Worm (Caenorhabditis elegans) whole organism, young adult: ENCODE measurements around the gene R01H2.7.

Experiments
- C06A6.2 ChIP-seq: fragments of 200-800 bp; sonication (Bioruptor generic); conservative IDR thresholded peaks from 2 replicates; pipeline ENCODE4 v1.3.6; 2022; ENCODE audit warnings: missing genetic modification characterization, missing compliant biosample characterization
- attf-3 ChIP-seq: fragments of 200-800 bp; sonication (Bioruptor generic); conservative IDR thresholded peaks from 2 replicates; pipeline ENCODE4 v1.3.6; 2022; ENCODE audit warnings: missing genetic modification reagents, missing genetic modification characterization, missing compliant biosample characterization
- die-1 ChIP-seq: sonication (generic microtip); optimal IDR thresholded peaks from 2 replicates; lab custom pipeline; 2016; ENCODE audit warnings: missing genotype, mild to moderate bottlenecking, missing genetic modification characterization, missing compliant biosample characterization
- egl-18 ChIP-seq: fragments of 200-800 bp; sonication (Bioruptor generic); IDR thresholded peaks from 2 replicates; pipeline ENCODE4 v1.3.6; 2022; ENCODE audit warnings: missing genetic modification reagents, missing genetic modification characterization, missing compliant biosample characterization
- hmg-20 ChIP-seq: fragments of 200-800 bp; sonication (Bioruptor generic); IDR thresholded peaks from 2 replicates; pipeline ENCODE4 v1.3.6; 2022; ENCODE audit warnings: missing genetic modification reagents, missing genetic modification characterization, missing compliant biosample characterization
- nfya-1 ChIP-seq: sonication (generic microtip); optimal IDR thresholded peaks from 2 replicates; lab custom pipeline; 2017; ENCODE audit warnings: antibody characterized with exemption, missing compliant biosample characterization, missing genetic modification characterization, borderline replicate concordance; ENCODE audit not compliant: insufficient read depth
- sea-2 ChIP-seq: fragments of 200-800 bp; sonication (Bioruptor generic); IDR thresholded peaks from 2 replicates; pipeline ENCODE4 v1.3.6; 2022; ENCODE audit warnings: missing genetic modification characterization, missing compliant biosample characterization
- unc-62 ChIP-seq: fragments of 150-350 bp; optimal IDR thresholded peaks from 2 replicates; lab custom pipeline; 2014; ENCODE audit warnings: missing biosample characterization, missing genetic modification reagents, missing genetic modification characterization
- xnd-1 ChIP-seq: sonication (generic microtip); optimal IDR thresholded peaks from 2 replicates; lab custom pipeline; 2016; ENCODE audit warnings: missing genotype, missing genetic modification reagents, missing genetic modification characterization, missing compliant biosample characterization

DNA sequence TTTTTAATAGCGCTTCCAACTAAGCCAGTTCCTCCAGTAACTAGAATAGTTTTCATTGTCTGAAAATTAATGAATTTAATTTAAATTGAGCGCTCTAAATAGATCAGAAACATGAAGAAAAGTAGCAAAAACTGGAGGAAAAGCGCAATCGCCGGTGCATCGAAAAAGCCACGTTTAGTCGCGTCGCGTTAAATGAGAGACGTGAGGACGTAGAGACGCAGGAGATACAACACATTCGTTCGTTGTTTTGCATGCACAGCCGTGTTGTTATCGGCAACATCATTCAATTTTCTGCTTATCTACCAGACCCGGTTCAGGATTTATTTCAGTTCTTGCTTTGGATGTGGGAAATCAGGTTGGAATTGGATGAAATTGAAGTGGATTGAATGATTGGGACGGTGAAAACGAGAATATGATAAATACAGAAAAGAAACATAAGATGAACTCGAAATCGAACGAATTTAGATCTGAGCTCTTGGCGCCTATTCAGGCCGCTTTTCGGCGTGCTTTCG is 21.9 kb upstream of the R01H2.7 start, which contains the start of gene ger-1:
- TF ChIP-seq nfya-1 (tag; lab: Kevin White, UChicago) (no peak), attf-3 (GFP tag; lab: Robert Waterston, UW) (no peak), sea-2 (GFP tag; lab: Robert Waterston, UW) (no peak), die-1 (tag; lab: Kevin White, UChicago) (no peak), unc-62 (GFP tag; lab: Kevin White, UChicago) (no peak), egl-18 (GFP tag; lab: Robert Waterston, UW) (no peak), xnd-1 (tag; lab: Kevin White, UChicago) (no peak), hmg-20 (GFP tag; lab: Robert Waterston, UW) (no peak), C06A6.2 (no peak)
